Fruit fly (Drosophila melanogaster): Measurements from ENCODE around the gene CG17343.

DNA sequence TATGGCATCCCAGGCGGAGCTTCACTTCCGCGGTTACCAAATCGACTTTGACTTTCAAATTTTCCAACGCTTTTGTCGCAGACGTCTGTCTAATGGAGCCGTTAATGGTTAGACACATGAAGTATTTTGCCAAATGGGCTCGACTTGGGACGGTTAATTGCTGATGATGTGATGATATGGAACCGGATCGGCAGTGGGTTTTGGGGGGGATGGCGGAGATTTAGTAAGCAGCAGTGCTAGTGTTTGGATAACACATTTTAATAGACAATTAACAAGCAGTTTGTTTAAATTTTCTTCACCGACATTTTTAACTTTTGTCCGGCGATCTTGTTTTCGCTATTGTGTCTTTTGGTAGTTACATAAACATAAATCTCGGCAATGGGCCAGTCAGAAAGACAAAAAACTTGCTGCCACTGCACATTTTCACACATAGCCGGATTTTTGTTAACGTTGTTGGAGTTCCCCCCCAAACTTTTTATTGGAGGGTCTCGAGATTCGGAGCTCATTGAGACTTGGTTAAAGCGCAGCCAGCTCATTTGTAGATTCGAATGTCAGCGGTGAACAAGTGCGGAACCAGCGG, 45.0 kb downstream of the CG17343 start, which contains the start of gene amd:
- no peak for TF ChIP-seq Myc (optimal IDR thresholded peaks at IDR 0.05)
- TF ChIP-seq psq (optimal IDR thresholded peaks at IDR 0.05) = no peak
- no peak for TF ChIP-seq h (optimal IDR thresholded peaks at IDR 0.05)
- TF ChIP-seq ttk (optimal IDR thresholded peaks at IDR 0.05) = no peak
- no peak for TF ChIP-seq Sin3A (optimal IDR thresholded peaks at IDR 0.05)
